Worm (Caenorhabditis elegans) whole organism, L1 larva: ENCODE data around the gene F41C6.4.

Experiments
- aly-2 ChIP-seq: fragments of 150-350 bp; optimal IDR thresholded peaks from 2 replicates; lab custom pipeline; 2014; ENCODE audit warnings: missing biosample characterization, missing genetic modification characterization
- jun-1 ChIP-seq: fragments of 150-350 bp; optimal IDR thresholded peaks from 2 replicates; lab custom pipeline; 2014; ENCODE audit warnings: missing biosample characterization, missing genetic modification reagents, missing genetic modification characterization
- nhr-12 ChIP-seq: sonication (generic microtip); optimal IDR thresholded peaks from 2 replicates; lab custom pipeline; 2017; ENCODE audit warnings: missing biosample characterization, missing genetic modification characterization
- nhr-237 ChIP-seq: fragments of 150-350 bp; optimal IDR thresholded peaks from 2 replicates; lab custom pipeline; 2014; ENCODE audit warnings: missing biosample characterization, missing genetic modification characterization
- nhr-28 ChIP-seq: fragments of 150-350 bp; optimal IDR thresholded peaks from 2 replicates; lab custom pipeline; 2014; ENCODE audit warnings: missing biosample characterization, missing genetic modification characterization
- nhr-71 ChIP-seq: sonication (generic microtip); optimal IDR thresholded peaks from 2 replicates; lab custom pipeline; 2016; ENCODE audit warnings: mild to moderate bottlenecking, missing genetic modification characterization, moderate library complexity, missing compliant biosample characterization
- nhr-90 ChIP-seq: sonication (generic microtip); optimal IDR thresholded peaks from 2 replicates; lab custom pipeline; 2016; ENCODE audit warnings: mild to moderate bottlenecking, missing genetic modification characterization, missing compliant biosample characterization; ENCODE audit not compliant: poor library complexity
- pag-3 ChIP-seq: sonication (generic microtip); optimal IDR thresholded peaks from 2 replicates; lab custom pipeline; 2017; ENCODE audit warnings: missing genetic modification characterization, mild to moderate bottlenecking, missing compliant biosample characterization, antibody characterized with exemption, borderline replicate concordance; ENCODE audit not compliant: insufficient read depth
- pqm-1 ChIP-seq: sonication (generic microtip); optimal IDR thresholded peaks from 3 replicates; lab custom pipeline; 2017; ENCODE audit warnings: missing biosample characterization, missing genetic modification characterization

ce11 chrX:6902958-6903357 is 28.3 kb upstream of the F41C6.4 start:
- no peak for TF ChIP-seq jun-1 (tag; lab: Kevin White, UChicago)
- no peak for TF ChIP-seq pqm-1 (tag; lab: Kevin White, UChicago)
- no peak for TF ChIP-seq nhr-237 (tag; lab: Kevin White, UChicago)
- TF ChIP-seq aly-2 (tag; lab: Kevin White, UChicago): no peak
- TF ChIP-seq nhr-12 (tag; lab: Kevin White, UChicago): no peak
- TF ChIP-seq pag-3: no peak
- peak; percentile 61 for TF ChIP-seq nhr-90 (tag; lab: Kevin White, UChicago)
- TF ChIP-seq nhr-71: peak; percentile 77
- TF ChIP-seq nhr-28 (tag; lab: Kevin White, UChicago): no peak
